Fruit fly (Drosophila melanogaster) whole organism, pupa: ENCODE measurements around the gene BCAS2.

Source experiments
- CG10348 ChIP-seq: fragments of 200-800 bp; sonication (Bioruptor generic); IDR thresholded peaks from 2 replicates; pipeline ENCODE4 v1.3.6; 2022; ENCODE audit warnings: missing biosample characterization, missing genetic modification characterization
- CG12605 ChIP-seq: fragments of 200-800 bp; sonication (Bioruptor generic); IDR thresholded peaks from 2 replicates; pipeline ENCODE4 v1.3.6; 2022; ENCODE audit warnings: missing biosample characterization, missing genetic modification characterization
- CG13204 ChIP-seq: fragments of 200-800 bp; sonication (Bioruptor generic); optimal IDR thresholded peaks from 2 replicates; lab custom pipeline; 2018; ENCODE audit warnings: missing biosample characterization, mild to moderate bottlenecking, missing genetic modification characterization, moderate library complexity
- CG14655 ChIP-seq: fragments of 200-800 bp; sonication (Bioruptor generic); optimal IDR thresholded peaks from 3 replicates; lab custom pipeline; 2017; ENCODE audit warnings: mild to moderate bottlenecking, missing biosample characterization, missing genetic modification reagents, missing genetic modification characterization
- CG15710 ChIP-seq: fragments of 200-800 bp; sonication (Bioruptor generic); optimal IDR thresholded peaks from 2 replicates; lab custom pipeline; 2018; ENCODE audit warnings: missing biosample characterization, mild to moderate bottlenecking, missing genetic modification characterization, moderate library complexity
- CG17806 ChIP-seq: fragments of 200-800 bp; sonication (Bioruptor generic); optimal IDR thresholded peaks from 2 replicates; lab custom pipeline; 2018; ENCODE audit warnings: missing biosample characterization, mild to moderate bottlenecking, missing genetic modification characterization, moderate library complexity
- CG32121 ChIP-seq: fragments of 200-800 bp; sonication (Bioruptor generic); IDR thresholded peaks from 2 replicates; pipeline ENCODE4 v1.3.6; 2022; ENCODE audit warnings: missing biosample characterization, missing genetic modification characterization
- CG34367 ChIP-seq: fragments of 200-800 bp; sonication (Bioruptor generic); optimal IDR thresholded peaks from 2 replicates; lab custom pipeline; 2018; ENCODE audit warnings: missing biosample characterization, mild to moderate bottlenecking, missing genetic modification characterization
- CG4496 ChIP-seq: fragments of 200-800 bp; sonication (Bioruptor generic); IDR thresholded peaks from 3 replicates; pipeline ENCODE4 v1.3.6; 2022; ENCODE audit warnings: missing biosample characterization, missing genetic modification characterization
- CG8159 ChIP-seq: fragments of 200-800 bp; sonication (Bioruptor generic); optimal IDR thresholded peaks from 3 replicates; lab custom pipeline; 2018; ENCODE audit warnings: missing biosample characterization, mild to moderate bottlenecking, missing genetic modification characterization, moderate library complexity
- CG8301 ChIP-seq: fragments of 200-800 bp; sonication (Bioruptor generic); optimal IDR thresholded peaks from 2 replicates; lab custom pipeline; 2018; ENCODE audit warnings: missing biosample characterization, mild to moderate bottlenecking, missing genetic modification characterization
- CG9948 ChIP-seq: fragments of 200-800 bp; sonication (Bioruptor generic); optimal IDR thresholded peaks from 2 replicates; lab custom pipeline; 2018; ENCODE audit warnings: missing biosample characterization, mild to moderate bottlenecking, missing genetic modification characterization, moderate library complexity
- D1 ChIP-seq: fragments of 200-800 bp; sonication (Bioruptor generic); optimal IDR thresholded peaks from 2 replicates; lab custom pipeline; 2018; ENCODE audit warnings: missing biosample characterization, mild to moderate bottlenecking, missing genetic modification characterization, moderate library complexity
- EcR ChIP-seq: fragments of 200-800 bp; sonication (Bioruptor generic); optimal IDR thresholded peaks from 3 replicates; lab custom pipeline; 2019; ENCODE audit warnings: missing biosample characterization, missing genetic modification characterization, mild to moderate bottlenecking, moderate library complexity, missing genetic modification reagents
- Ets98B ChIP-seq: fragments of 200-800 bp; sonication (Bioruptor generic); IDR thresholded peaks from 2 replicates; pipeline ENCODE4 v1.3.6; 2022; ENCODE audit warnings: missing biosample characterization, missing genetic modification characterization
- Pif1A ChIP-seq: fragments of 200-800 bp; sonication (Bioruptor generic); optimal IDR thresholded peaks from 3 replicates; lab custom pipeline; 2016; ENCODE audit warnings: missing biosample characterization, missing genetic modification characterization
- Pif1B ChIP-seq: fragments of 200-800 bp; sonication (Bioruptor generic); optimal IDR thresholded peaks from 3 replicates; lab custom pipeline; 2016; ENCODE audit warnings: missing biosample characterization, missing genetic modification characterization
- Snoo ChIP-seq: fragments of 200-800 bp; sonication (Bioruptor generic); optimal IDR thresholded peaks from 3 replicates; lab custom pipeline; 2017; ENCODE audit warnings: missing biosample characterization, mild to moderate bottlenecking, missing genetic modification characterization, inconsistent platforms
- fd96Ca ChIP-seq: fragments of 200-800 bp; sonication (Bioruptor generic); IDR thresholded peaks from 3 replicates; pipeline ENCODE4 v1.3.6; 2022; ENCODE audit warnings: missing biosample characterization, missing genetic modification characterization
- gl ChIP-seq: fragments of 200-800 bp; sonication (Bioruptor generic); optimal IDR thresholded peaks from 2 replicates; lab custom pipeline; 2018; ENCODE audit warnings: missing biosample characterization, mild to moderate bottlenecking, missing genetic modification characterization
- rn ChIP-seq: fragments of 200-800 bp; sonication (Bioruptor generic); IDR thresholded peaks from 2 replicates; pipeline ENCODE4 v1.3.6; 2022; ENCODE audit warnings: missing biosample characterization, missing genetic modification characterization

BCAS2 gene

dm6 chr3R:27931461-27931860 is 9.3 kb upstream of the BCAS2 start:
- no peak for TF ChIP-seq Snoo (tag; lab: Kevin White, UChicago)
- TF ChIP-seq CG8301 (tag; lab: Kevin White, UChicago): no peak
- TF ChIP-seq CG9948 (tag; lab: Kevin White, UChicago): no peak
- no peak for TF ChIP-seq CG17806
- no peak for TF ChIP-seq CG4496 (GFP tag; lab: Robert Waterston, UW)
- TF ChIP-seq D1 (tag; lab: Kevin White, UChicago): no peak
- TF ChIP-seq Ets98B: no peak
- no peak for TF ChIP-seq CG13204 (GFP tag; lab: Kevin White, UChicago)
- TF ChIP-seq CG8159 (tag; lab: Kevin White, UChicago): no peak
- no peak for TF ChIP-seq Pif1A (GFP tag; lab: Kevin White, UChicago)
- no peak for TF ChIP-seq CG32121 (GFP tag; lab: Robert Waterston, UW)
- no peak for TF ChIP-seq fd96Ca (GFP tag; lab: Robert Waterston, UW)
- TF ChIP-seq CG10348: no peak
- TF ChIP-seq, all 21 proteins: peak for 0

- TF ChIP-seq gl (tag; lab: Kevin White, UChicago): peak; percentile 17
- no peak for TF ChIP-seq Snoo (tag; lab: Kevin White, UChicago)
- TF ChIP-seq rn (GFP tag; lab: Robert Waterston, UW): no peak
- TF ChIP-seq EcR (GFP tag; lab: Kevin White, UChicago): peak; percentile 58
- TF ChIP-seq CG4496 (GFP tag; lab: Robert Waterston, UW): 0 out of 3 replicates have a peak, but pooled peaks have one; percentile 18
These were observed 7.1 kb upstream of the BCAS2 start for dm6 chr3R:27928984-27929924.

- TF ChIP-seq gl (tag; lab: Kevin White, UChicago) (no peak), Pif1B (GFP tag; lab: Kevin White, UChicago) (no peak), rn (GFP tag; lab: Robert Waterston, UW) (no peak), EcR (GFP tag; lab: Kevin White, UChicago) (peak; percentile 60), CG9948 (tag; lab: Kevin White, UChicago) (no peak), Pif1A (GFP tag; lab: Kevin White, UChicago) (no peak), CG15710 (tag; lab: Kevin White, UChicago) (no peak)
These were observed 6.0 kb upstream of the BCAS2 start, which contains the start of gene nenya for dm6 chr3R:27928140-27928539. TSS of gene nenya (minus strand) at chr3R:27928174.

- no peak for TF ChIP-seq CG13204 (GFP tag; lab: Kevin White, UChicago)
- peak; percentile 62 for TF ChIP-seq EcR (GFP tag; lab: Kevin White, UChicago)
These were observed 4.6 kb upstream of the BCAS2 start for dm6 chr3R:27926738-27927215.

- TF ChIP-seq CG17806 (no peak), CG15710 (tag; lab: Kevin White, UChicago) (peak; percentile 10), CG34367 (no peak), Pif1A (GFP tag; lab: Kevin White, UChicago) (no peak), CG13204 (GFP tag; lab: Kevin White, UChicago) (no peak), rn (GFP tag; lab: Robert Waterston, UW) (0 out of 2 replicates have a peak, but pooled peaks have one; percentile 24), EcR (GFP tag; lab: Kevin White, UChicago) (peak; percentile 42), gl (tag; lab: Kevin White, UChicago) (no peak), CG32121 (GFP tag; lab: Robert Waterston, UW) (no peak; the same call in 1 of the 2 replicates), D1 (tag; lab: Kevin White, UChicago) (no peak), CG12605 (GFP tag; lab: Robert Waterston, UW) (no peak), CG4496 (GFP tag; lab: Robert Waterston, UW) (peak; percentile 6; the same call in 1 of the 3 replicates), CG14655 (GFP tag; lab: Kevin White, UChicago) (peak; percentile 42), CG8159 (tag; lab: Kevin White, UChicago) (peak; percentile 44), Ets98B (no peak; the same call in 1 of the 2 replicates), CG8301 (tag; lab: Kevin White, UChicago) (peak; percentile 5), CG9948 (tag; lab: Kevin White, UChicago) (no peak)
These were observed 3.9 kb upstream of the BCAS2 start for dm6 chr3R:27925971-27926533.
